Fruit fly (Drosophila melanogaster): ENCODE results near the gene CG1504.

The CG1504 gene

dm6 chrX:20330278-20330677 is at the start of gene CG1504:
TSS of gene CG1504 (minus strand) at chrX:20330372.
- TF ChIP-seq dsf (GFP tag; optimal IDR thresholded peaks at IDR 0.05; ENCODE audit: borderline replicate concordance) (no peak), psq (GFP tag; optimal IDR thresholded peaks at IDR 0.05) (no peak), Jra (GFP tag; optimal IDR thresholded peaks at IDR 0.05) (no peak), woc (GFP tag; optimal IDR thresholded peaks at IDR 0.05) (no peak), sage (GFP tag; optimal IDR thresholded peaks at IDR 0.05) (no peak), br (GFP tag; optimal IDR thresholded peaks at IDR 0.05) (no peak), Myc (optimal IDR thresholded peaks at IDR 0.05) (no peak), sv (GFP tag; optimal IDR thresholded peaks at IDR 0.05) (no peak), Hr83 (GFP tag; optimal IDR thresholded peaks at IDR 0.05; ENCODE audit: poor library complexity, severe bottlenecking) (no peak), CrebA (GFP tag; optimal IDR thresholded peaks at IDR 0.05; ENCODE audit: borderline replicate concordance) (no peak), ey (GFP tag; optimal IDR thresholded peaks at IDR 0.05) (no peak), CG32264 (GFP tag; optimal IDR thresholded peaks at IDR 0.05) (no peak)

- no peak for TF ChIP-seq br (GFP tag; optimal IDR thresholded peaks at IDR 0.05)
- TF ChIP-seq lola (GFP tag; optimal IDR thresholded peaks at IDR 0.05): no peak
- TF ChIP-seq h (GFP tag; optimal IDR thresholded peaks at IDR 0.05): no peak
- TF ChIP-seq Vsx2 (GFP tag; optimal IDR thresholded peaks at IDR 0.05; ENCODE audit: partially characterized antibody): no peak
- no peak for TF ChIP-seq Hr78 (GFP tag; optimal IDR thresholded peaks at IDR 0.05)
- TF ChIP-seq CrebA (GFP tag; optimal IDR thresholded peaks at IDR 0.05; ENCODE audit: borderline replicate concordance): no peak
- TF ChIP-seq pan (optimal IDR thresholded peaks at IDR 0.05): no peak
- no peak for TF ChIP-seq ey (GFP tag; optimal IDR thresholded peaks at IDR 0.05)
- no peak for TF ChIP-seq Abd-B (GFP tag; optimal IDR thresholded peaks at IDR 0.05)
- no peak for TF ChIP-seq sage (GFP tag; optimal IDR thresholded peaks at IDR 0.05)
- TF ChIP-seq Mio (GFP tag; optimal IDR thresholded peaks at IDR 0.05): no peak
- no peak for TF ChIP-seq dl (GFP tag; optimal IDR thresholded peaks at IDR 0.05; ENCODE audit: insufficient read depth in 1 of 2, partially characterized antibody in 2 of 2)
- TF ChIP-seq dmrt93B (GFP tag; optimal IDR thresholded peaks at IDR 0.05): no peak
- no peak for TF ChIP-seq HLH106 (tag; optimal IDR thresholded peaks at IDR 0.05)
- no peak for TF ChIP-seq psq (GFP tag; optimal IDR thresholded peaks at IDR 0.05)
- TF ChIP-seq Sp1 (GFP tag; optimal IDR thresholded peaks at IDR 0.05): no peak
- TF ChIP-seq dsf (GFP tag; optimal IDR thresholded peaks at IDR 0.05; ENCODE audit: borderline replicate concordance): no peak
These were observed 46.2 kb upstream of the CG1504 start, which contains the start of gene CG12679 for dm6 chrX:20376422-20376821. TSS of gene CG12679 (minus strand) at chrX:20376522.

dm6 chrX:20342205-20342604 is 12.0 kb upstream of the CG1504 start:
- no peak for TF ChIP-seq woc (GFP tag; optimal IDR thresholded peaks at IDR 0.05)
- no peak for TF ChIP-seq sv (GFP tag; optimal IDR thresholded peaks at IDR 0.05)
- no peak for TF ChIP-seq dsf (GFP tag; optimal IDR thresholded peaks at IDR 0.05; ENCODE audit: borderline replicate concordance)
- no peak for TF ChIP-seq br (GFP tag; optimal IDR thresholded peaks at IDR 0.05)
- no peak for TF ChIP-seq psq (GFP tag; optimal IDR thresholded peaks at IDR 0.05)
- no peak for TF ChIP-seq dmrt93B (GFP tag; optimal IDR thresholded peaks at IDR 0.05)
- TF ChIP-seq Myc (optimal IDR thresholded peaks at IDR 0.05): no peak

dm6 chrX:20327144-20327543 is 3.0 kb downstream of the CG1504 start, which contains the start of gene CG1631:
TSS of gene CG1631 (plus strand) at chrX:20327444.
- no peak for TF ChIP-seq OdsH (GFP tag; optimal IDR thresholded peaks at IDR 0.05)
- TF ChIP-seq CrebA (GFP tag; optimal IDR thresholded peaks at IDR 0.05; ENCODE audit: borderline replicate concordance): no peak
- no peak for TF ChIP-seq h (GFP tag; optimal IDR thresholded peaks at IDR 0.05)
- TF ChIP-seq dl (GFP tag; optimal IDR thresholded peaks at IDR 0.05; ENCODE audit: insufficient read depth in 1 of 2, partially characterized antibody in 2 of 2): no peak
- no peak for TF ChIP-seq tai (GFP tag; optimal IDR thresholded peaks at IDR 0.05)
- no peak for TF ChIP-seq br (GFP tag; optimal IDR thresholded peaks at IDR 0.05)
- TF ChIP-seq sv (GFP tag; optimal IDR thresholded peaks at IDR 0.05): no peak
- TF ChIP-seq GATAd (GFP tag; optimal IDR thresholded peaks at IDR 0.05): no peak
- no peak for TF ChIP-seq usp (GFP tag; optimal IDR thresholded peaks at IDR 0.05)
- no peak for TF ChIP-seq sage (GFP tag; optimal IDR thresholded peaks at IDR 0.05)
- TF ChIP-seq ey (GFP tag; optimal IDR thresholded peaks at IDR 0.05): no peak
- TF ChIP-seq CG32264 (GFP tag; optimal IDR thresholded peaks at IDR 0.05): no peak
- TF ChIP-seq Abd-B (GFP tag; optimal IDR thresholded peaks at IDR 0.05): no peak
- no peak for TF ChIP-seq N (GFP tag; optimal IDR thresholded peaks at IDR 0.05)

- TF ChIP-seq rgr (GFP tag; optimal IDR thresholded peaks at IDR 0.05): no peak
- no peak for TF ChIP-seq CrebA (GFP tag; optimal IDR thresholded peaks at IDR 0.05; ENCODE audit: borderline replicate concordance)
- TF ChIP-seq woc (GFP tag; optimal IDR thresholded peaks at IDR 0.05): no peak
- no peak for TF ChIP-seq fru (GFP tag; optimal IDR thresholded peaks at IDR 0.05)
- no peak for TF ChIP-seq Sp1 (GFP tag; optimal IDR thresholded peaks at IDR 0.05)
- TF ChIP-seq dmrt93B (GFP tag; optimal IDR thresholded peaks at IDR 0.05): no peak
- no peak for TF ChIP-seq psq (GFP tag; optimal IDR thresholded peaks at IDR 0.05)
- no peak for TF ChIP-seq HLH106 (tag; optimal IDR thresholded peaks at IDR 0.05)
- no peak for TF ChIP-seq pan (optimal IDR thresholded peaks at IDR 0.05)
- TF ChIP-seq Myc (optimal IDR thresholded peaks at IDR 0.05): no peak
- TF ChIP-seq OdsH (GFP tag; optimal IDR thresholded peaks at IDR 0.05): no peak
- TF ChIP-seq Hnf4 (GFP tag; optimal IDR thresholded peaks at IDR 0.05): no peak
- TF ChIP-seq CG9705 (GFP tag; optimal IDR thresholded peaks at IDR 0.05): no peak
- no peak for TF ChIP-seq Jra (GFP tag; optimal IDR thresholded peaks at IDR 0.05)
- TF ChIP-seq Mio (GFP tag; optimal IDR thresholded peaks at IDR 0.05): no peak
- TF ChIP-seq dsf (GFP tag; optimal IDR thresholded peaks at IDR 0.05; ENCODE audit: borderline replicate concordance): no peak
- TF ChIP-seq ey (GFP tag; optimal IDR thresholded peaks at IDR 0.05): no peak
These were observed 60.5 kb downstream of the CG1504 start, which contains the start of gene Inx6 for dm6 chrX:20269669-20270068. TSS of gene Inx6 (minus strand) at chrX:20269769.

Data from whole organism, wandering third instar larva.